Fruit fly (Drosophila melanogaster): ENCODE measurements around the gene CG7079.

The CG7079 gene

dm6 chr3R:21078958-21079357 lies 30.3 kb upstream of the CG7079 start:
- TF ChIP-seq Myc (optimal IDR thresholded peaks at IDR 0.05), result no peak
- TF ChIP-seq Sin3A (optimal IDR thresholded peaks at IDR 0.05), result no peak
- TF ChIP-seq ttk (optimal IDR thresholded peaks at IDR 0.05), result no peak
- no peak for TF ChIP-seq psq (optimal IDR thresholded peaks at IDR 0.05)
- TF ChIP-seq insv (optimal IDR thresholded peaks at IDR 0.05), result no peak
- TF ChIP-seq h (optimal IDR thresholded peaks at IDR 0.05), result no peak

dm6 chr3R:21078211-21078610 lies 29.6 kb upstream of the CG7079 start:
- TF ChIP-seq Myc (optimal IDR thresholded peaks at IDR 0.05) (no peak), psq (optimal IDR thresholded peaks at IDR 0.05) (no peak)

- TF ChIP-seq psq (optimal IDR thresholded peaks at IDR 0.05), result no peak
- no peak for TF ChIP-seq h (optimal IDR thresholded peaks at IDR 0.05)
- no peak for TF ChIP-seq Sin3A (optimal IDR thresholded peaks at IDR 0.05)
- TF ChIP-seq insv (optimal IDR thresholded peaks at IDR 0.05), result no peak
- no peak for TF ChIP-seq ttk (optimal IDR thresholded peaks at IDR 0.05)
- TF ChIP-seq Myc (optimal IDR thresholded peaks at IDR 0.05), result no peak
Observed at dm6 chr3R:21077577-21077976, 28.9 kb upstream of the CG7079 start.

dm6 chr3R:21073707-21074106 lies 25.1 kb upstream of the CG7079 start, which contains the start of gene dmrt93B:
dmrt93B (plus strand) TSS chr3R:21074007.
- TF ChIP-seq insv (optimal IDR thresholded peaks at IDR 0.05) (no peak), h (optimal IDR thresholded peaks at IDR 0.05) (no peak), ttk (optimal IDR thresholded peaks at IDR 0.05) (no peak), Sin3A (optimal IDR thresholded peaks at IDR 0.05) (no peak), psq (optimal IDR thresholded peaks at IDR 0.05) (no peak), Myc (optimal IDR thresholded peaks at IDR 0.05) (no peak)

- TF ChIP-seq insv (optimal IDR thresholded peaks at IDR 0.05) (no peak), Myc (optimal IDR thresholded peaks at IDR 0.05) (no peak), psq (optimal IDR thresholded peaks at IDR 0.05) (no peak), Sin3A (optimal IDR thresholded peaks at IDR 0.05) (no peak), ttk (optimal IDR thresholded peaks at IDR 0.05) (no peak), h (optimal IDR thresholded peaks at IDR 0.05) (no peak)
Observed at dm6 chr3R:21073141-21073540, 24.5 kb upstream of the CG7079 start, which contains the start of gene r-l. r-l (minus strand) TSS chr3R:21073319.

dm6 chr3R:21071943-21072500 lies 23.4 kb upstream of the CG7079 start:
- TF ChIP-seq Myc (optimal IDR thresholded peaks at IDR 0.05), result no peak
- no peak for TF ChIP-seq h (optimal IDR thresholded peaks at IDR 0.05)
- no peak for TF ChIP-seq insv (optimal IDR thresholded peaks at IDR 0.05)
- no peak for TF ChIP-seq Sin3A (optimal IDR thresholded peaks at IDR 0.05)
- TF ChIP-seq ttk (optimal IDR thresholded peaks at IDR 0.05), result no peak
- TF ChIP-seq psq (optimal IDR thresholded peaks at IDR 0.05), result no peak

- no peak for TF ChIP-seq h (optimal IDR thresholded peaks at IDR 0.05)
- no peak for TF ChIP-seq Myc (optimal IDR thresholded peaks at IDR 0.05)
- peak; percentile 51 for TF ChIP-seq insv (optimal IDR thresholded peaks at IDR 0.05)
- no peak for TF ChIP-seq Sin3A (optimal IDR thresholded peaks at IDR 0.05)
Observed at dm6 chr3R:21071312-21071711, 22.7 kb upstream of the CG7079 start.

dm6 chr3R:21069742-21070141 lies 21.1 kb upstream of the CG7079 start:
- TF ChIP-seq ttk (optimal IDR thresholded peaks at IDR 0.05) (no peak), psq (optimal IDR thresholded peaks at IDR 0.05) (no peak), Sin3A (optimal IDR thresholded peaks at IDR 0.05) (no peak), h (optimal IDR thresholded peaks at IDR 0.05) (no peak), Myc (optimal IDR thresholded peaks at IDR 0.05) (no peak), insv (optimal IDR thresholded peaks at IDR 0.05) (no peak)

dm6 chr3R:21067543-21067942 lies 18.9 kb upstream of the CG7079 start:
- TF ChIP-seq h (optimal IDR thresholded peaks at IDR 0.05), result no peak
- no peak for TF ChIP-seq ttk (optimal IDR thresholded peaks at IDR 0.05)
- no peak for TF ChIP-seq Sin3A (optimal IDR thresholded peaks at IDR 0.05)
- TF ChIP-seq psq (optimal IDR thresholded peaks at IDR 0.05), result no peak
- no peak for TF ChIP-seq insv (optimal IDR thresholded peaks at IDR 0.05)
- no peak for TF ChIP-seq Myc (optimal IDR thresholded peaks at IDR 0.05)

dm6 chr3R:21066469-21067284 lies 18.0 kb upstream of the CG7079 start:
- no peak for TF ChIP-seq Sin3A (optimal IDR thresholded peaks at IDR 0.05)
- no peak for TF ChIP-seq psq (optimal IDR thresholded peaks at IDR 0.05)
- no peak for TF ChIP-seq ttk (optimal IDR thresholded peaks at IDR 0.05)
- TF ChIP-seq h (optimal IDR thresholded peaks at IDR 0.05), result no peak
- no peak for TF ChIP-seq insv (optimal IDR thresholded peaks at IDR 0.05)
- TF ChIP-seq Myc (optimal IDR thresholded peaks at IDR 0.05), result no peak

- TF ChIP-seq Sin3A (optimal IDR thresholded peaks at IDR 0.05) (no peak), psq (optimal IDR thresholded peaks at IDR 0.05) (no peak), h (optimal IDR thresholded peaks at IDR 0.05) (no peak), Myc (optimal IDR thresholded peaks at IDR 0.05) (no peak), ttk (optimal IDR thresholded peaks at IDR 0.05) (no peak), insv (optimal IDR thresholded peaks at IDR 0.05) (no peak)
Observed at dm6 chr3R:21065696-21066080, 17.1 kb upstream of the CG7079 start.

dm6 chr3R:21065010-21065695 lies 16.5 kb upstream of the CG7079 start, which contains the start of gene AnxB9:
AnxB9 (plus strand) TSS chr3R:21065241.
- TF ChIP-seq ttk (optimal IDR thresholded peaks at IDR 0.05), result no peak
- no peak for TF ChIP-seq insv (optimal IDR thresholded peaks at IDR 0.05)
- no peak for TF ChIP-seq h (optimal IDR thresholded peaks at IDR 0.05)
- no peak for TF ChIP-seq Sin3A (optimal IDR thresholded peaks at IDR 0.05)
- no peak for TF ChIP-seq Myc (optimal IDR thresholded peaks at IDR 0.05)
- no peak for TF ChIP-seq psq (optimal IDR thresholded peaks at IDR 0.05)

Measured in Kc167 (cell line).